Worm (Caenorhabditis elegans): ENCODE measurements around the gene srj-5.

DNA sequence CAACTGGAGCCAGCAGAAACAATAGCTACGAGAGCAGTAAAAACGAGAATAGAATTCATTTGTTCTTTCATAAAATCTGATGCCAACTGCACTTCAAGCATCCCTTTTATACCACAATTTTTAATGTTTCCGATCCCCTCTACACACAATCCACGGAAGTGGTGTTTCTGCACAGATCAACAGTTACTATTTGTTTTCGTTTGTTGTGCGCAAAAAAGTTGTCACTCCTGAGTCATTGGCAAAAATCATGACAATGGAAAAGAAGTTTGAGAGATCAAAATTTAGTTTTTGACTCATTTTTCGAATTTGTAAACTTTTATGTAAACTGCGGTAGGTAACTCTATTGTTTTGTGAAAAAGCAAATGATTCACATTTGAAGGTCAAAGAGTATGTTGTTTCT, 48.7 kb downstream of the srj-5 start, which contains the start of gene srlf-37:
- TF ChIP-seq snpc-4 (tag; optimal IDR thresholded peaks at IDR 0.05) (no peak), skn-1 (tag; optimal IDR thresholded peaks at IDR 0.05) (no peak), nhr-11 (tag; optimal IDR thresholded peaks at IDR 0.05) (no peak), mdl-1 (tag; optimal IDR thresholded peaks at IDR 0.05) (no peak), unc-55 (GFP tag; optimal IDR thresholded peaks at IDR 0.05) (no peak), ceh-16 (tag; optimal IDR thresholded peaks at IDR 0.05) (no peak), egl-27 (tag; optimal IDR thresholded peaks at IDR 0.05) (no peak), zag-1 (tag; optimal IDR thresholded peaks at IDR 0.05) (no peak), ztf-11 (tag; optimal IDR thresholded peaks at IDR 0.05) (no peak)
